Worm (Caenorhabditis elegans): ENCODE measurements around the gene F49C5.3.

DNA sequence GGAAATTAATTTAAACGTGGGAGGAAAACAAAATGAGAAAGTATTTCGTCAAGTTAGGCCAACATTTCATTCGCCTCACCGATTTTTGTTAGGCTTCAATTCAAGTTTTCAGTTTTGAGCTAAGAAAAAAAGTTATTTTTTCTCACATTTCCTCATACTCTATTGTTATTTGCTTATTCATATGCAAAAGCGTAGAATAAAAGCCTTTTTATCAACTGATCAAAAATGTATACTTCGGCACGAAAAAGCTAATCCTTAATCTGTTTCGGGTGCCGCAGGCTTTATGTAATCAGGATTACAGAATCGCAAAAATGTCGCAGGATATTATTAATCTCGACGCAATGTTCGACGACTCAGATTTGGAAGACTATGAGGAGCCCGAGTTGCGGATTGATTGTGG, 46.4 kb upstream of the F49C5.3 start, which contains the start of gene T21B4.15:
- TF ChIP-seq ceh-43 (GFP tag; optimal IDR thresholded peaks at IDR 0.05) (no peak), nhr-28 (tag; optimal IDR thresholded peaks at IDR 0.05) (no peak)
